ENCODE assay signal across 1 fruit fly cellular context in the genomic region with DNA sequence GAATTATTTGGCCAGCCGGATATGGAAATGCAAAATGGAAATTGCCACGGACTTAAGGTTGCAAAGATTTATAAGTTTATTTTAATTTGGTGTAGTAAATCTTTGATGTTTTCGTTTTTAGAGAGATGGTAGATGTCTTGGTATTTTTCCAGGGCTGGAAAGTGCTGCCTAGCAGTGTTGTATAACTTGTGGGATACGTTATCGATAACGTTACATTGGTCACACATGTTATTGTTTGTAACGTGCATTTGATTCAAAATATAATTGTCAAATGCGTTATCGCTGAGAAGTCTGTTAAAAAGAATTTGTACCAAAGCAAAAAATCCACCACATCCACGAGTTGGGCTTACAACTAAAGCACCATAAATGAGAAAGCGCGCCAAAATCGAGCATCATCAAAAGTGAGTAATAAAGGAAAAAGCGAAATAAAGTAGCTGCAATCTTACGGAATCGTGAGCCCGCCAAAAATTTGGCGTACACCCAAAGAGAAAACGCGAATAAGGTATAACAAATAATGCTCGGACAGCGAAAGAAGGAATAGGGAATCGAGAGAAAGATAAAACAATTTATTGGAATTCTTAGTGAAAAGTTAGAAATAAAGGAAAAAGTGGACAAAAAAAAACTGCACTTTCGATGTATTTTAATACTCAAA.
TF ChIP-seq lines count a peak whose summit lies in the region.

PIG-T (minus strand) TSS at position 140 of the 652 bp plus-strand sequence.

TF ChIP-seq in whole organism, embryonic, 481 proteins besides CTCF, POLR2A, EP300 and RAD21 (continued from another document and continues in another):
- TF ChIP-seq lov (optimal IDR thresholded peaks at IDR 0.05; lab: Kevin White, UChicago), result no peak
- TF ChIP-seq lov (GFP tag; IDR thresholded peaks at IDR 0.05; lab: Robert Waterston, UW), result no peak
- TF ChIP-seq CG13296 (GFP tag; optimal IDR thresholded peaks at IDR 0.05; lab: Kevin White, UChicago), result no peak
- no peak for TF ChIP-seq pho (GFP tag; optimal IDR thresholded peaks at IDR 0.05; lab: Kevin White, UChicago)
- no peak for TF ChIP-seq CG11247 (GFP tag; IDR thresholded peaks at IDR 0.05; lab: Robert Waterston, UW)
- no peak for TF ChIP-seq Taf1 (GFP tag; IDR thresholded peaks at IDR 0.05; lab: Robert Waterston, UW)
- TF ChIP-seq eyg (GFP tag; optimal IDR thresholded peaks at IDR 0.05; lab: Kevin White, UChicago), result no peak
- no peak for TF ChIP-seq pan (optimal IDR thresholded peaks at IDR 0.05; lab: Kevin White, UChicago)
- no peak for TF ChIP-seq pan (GFP tag; optimal IDR thresholded peaks at IDR 0.05 in 1 of 2, IDR thresholded peaks at IDR 0.05 in 1 of 2)
- TF ChIP-seq her (GFP tag; optimal IDR thresholded peaks at IDR 0.05; lab: Kevin White, UChicago), result peak; percentile 22
- peak; percentile 51 for TF ChIP-seq MBD-R2 (GFP tag; IDR thresholded peaks at IDR 0.05; lab: Robert Waterston, UW)
- TF ChIP-seq NfI (GFP tag; optimal IDR thresholded peaks at IDR 0.05; lab: Kevin White, UChicago), result no peak
- no peak for TF ChIP-seq Awh (GFP tag; IDR thresholded peaks at IDR 0.05; lab: Robert Waterston, UW)
- no peak for TF ChIP-seq CG3838 (GFP tag; optimal IDR thresholded peaks at IDR 0.05; lab: Kevin White, UChicago)
- TF ChIP-seq CG11398 (GFP tag; optimal IDR thresholded peaks at IDR 0.05; lab: Kevin White, UChicago), result no peak
- TF ChIP-seq vfl (GFP tag; optimal IDR thresholded peaks at IDR 0.05; lab: Kevin White, UChicago), result peak; percentile 36
- no peak for TF ChIP-seq chif (GFP tag; optimal IDR thresholded peaks at IDR 0.05; lab: Kevin White, UChicago)
- no peak for TF ChIP-seq NK7.1 (GFP tag; optimal IDR thresholded peaks at IDR 0.05; lab: Kevin White, UChicago)
- TF ChIP-seq CG32772 (GFP tag; IDR thresholded peaks at IDR 0.05; lab: Robert Waterston, UW), result no peak
- TF ChIP-seq Med (GFP tag; lab: Kevin White, UChicago), result peak; percentile 77
- no peak for TF ChIP-seq sna (GFP tag; IDR thresholded peaks at IDR 0.05; lab: Robert Waterston, UW; ENCODE audit: partially characterized antibody)
- TF ChIP-seq knrl (GFP tag; IDR thresholded peaks at IDR 0.05; lab: Robert Waterston, UW; ENCODE audit: partially characterized antibody), result no peak
- no peak for TF ChIP-seq CG16813 (GFP tag; IDR thresholded peaks at IDR 0.05; lab: Robert Waterston, UW; ENCODE audit: partially characterized antibody)
- no peak for TF ChIP-seq Hr78 (GFP tag; optimal IDR thresholded peaks at IDR 0.05; lab: Kevin White, UChicago)
- peak; percentile 50; the same call in 1 of the 3 replicates for TF ChIP-seq Opbp (GFP tag; IDR thresholded peaks at IDR 0.05; lab: Robert Waterston, UW; ENCODE audit: partially characterized antibody)
- TF ChIP-seq sr (GFP tag; IDR thresholded peaks at IDR 0.05; lab: Robert Waterston, UW), result no peak
- TF ChIP-seq CG4404 (GFP tag; IDR thresholded peaks at IDR 0.05; lab: Robert Waterston, UW), result no peak
- TF ChIP-seq CG3163 (GFP tag; optimal IDR thresholded peaks at IDR 0.05; lab: Kevin White, UChicago), result no peak
- TF ChIP-seq ato (GFP tag; IDR thresholded peaks at IDR 0.05; lab: Robert Waterston, UW; ENCODE audit: partially characterized antibody), result no peak
- TF ChIP-seq D (optimal IDR thresholded peaks at IDR 0.05; lab: Kevin White, UChicago), result no peak
- no peak for TF ChIP-seq D (GFP tag; optimal IDR thresholded peaks at IDR 0.05; lab: Kevin White, UChicago)
- TF ChIP-seq wdn (GFP tag; IDR thresholded peaks at IDR 0.05; lab: Robert Waterston, UW), result no peak
- TF ChIP-seq CG14050 (GFP tag; IDR thresholded peaks at IDR 0.05; lab: Robert Waterston, UW), result no peak
- no peak for TF ChIP-seq Drgx (GFP tag; IDR thresholded peaks at IDR 0.05; lab: Robert Waterston, UW)
- no peak for TF ChIP-seq gt (GFP tag; IDR thresholded peaks at IDR 0.05; lab: Robert Waterston, UW)
- no peak for TF ChIP-seq CG12104 (GFP tag; optimal IDR thresholded peaks at IDR 0.05; lab: Kevin White, UChicago)
- no peak for TF ChIP-seq CG1792 (GFP tag; optimal IDR thresholded peaks at IDR 0.05; lab: Kevin White, UChicago)
- TF ChIP-seq bowl (GFP tag; IDR thresholded peaks at IDR 0.05; lab: Robert Waterston, UW), result no peak
- TF ChIP-seq emc (GFP tag; optimal IDR thresholded peaks at IDR 0.05; lab: Kevin White, UChicago), result no peak
- no peak for TF ChIP-seq CG6683 (GFP tag; optimal IDR thresholded peaks at IDR 0.05; lab: Kevin White, UChicago)
- peak; percentile 67 for TF ChIP-seq CG1603 (tag; optimal IDR thresholded peaks at IDR 0.05; lab: Kevin White, UChicago)
- TF ChIP-seq Bteb2 (GFP tag; optimal IDR thresholded peaks at IDR 0.05; lab: Kevin White, UChicago), result no peak
- no peak for TF ChIP-seq Mad (GFP tag; optimal IDR thresholded peaks at IDR 0.05; lab: Kevin White, UChicago)
- no peak for TF ChIP-seq ranshi (GFP tag; IDR thresholded peaks at IDR 0.05; lab: Robert Waterston, UW)
- TF ChIP-seq dpn (GFP tag; optimal IDR thresholded peaks at IDR 0.05; lab: Kevin White, UChicago), result peak in 1 of 2 experiments; percentile 30
- TF ChIP-seq CG3995 (GFP tag; optimal IDR thresholded peaks at IDR 0.05; lab: Kevin White, UChicago), result no peak
- no peak for TF ChIP-seq dimm (GFP tag; IDR thresholded peaks at IDR 0.05; lab: Robert Waterston, UW)
- no peak for TF ChIP-seq CG10321 (GFP tag; IDR thresholded peaks at IDR 0.05; lab: Robert Waterston, UW)
- TF ChIP-seq CG10209 (GFP tag; optimal IDR thresholded peaks at IDR 0.05; lab: Kevin White, UChicago), result no peak
- TF ChIP-seq Atf3 (GFP tag; optimal IDR thresholded peaks at IDR 0.05; lab: Kevin White, UChicago), result no peak
- TF ChIP-seq CG9797 (GFP tag; optimal IDR thresholded peaks at IDR 0.05; lab: Kevin White, UChicago), result peak; percentile 19
- TF ChIP-seq phol (tag; optimal IDR thresholded peaks at IDR 0.05; lab: Kevin White, UChicago), result peak; percentile 23
- no peak for TF ChIP-seq pita (GFP tag; optimal IDR thresholded peaks at IDR 0.05; lab: Kevin White, UChicago)
- TF ChIP-seq CG9932 (GFP tag; IDR thresholded peaks at IDR 0.05; lab: Robert Waterston, UW), result no peak
- TF ChIP-seq onecut (GFP tag; IDR thresholded peaks at IDR 0.05; lab: Robert Waterston, UW), result no peak
- no peak for TF ChIP-seq CG2875 (GFP tag; optimal IDR thresholded peaks at IDR 0.05; lab: Kevin White, UChicago)
- TF ChIP-seq fd3F (GFP tag; optimal IDR thresholded peaks at IDR 0.05; lab: Kevin White, UChicago), result no peak
- TF ChIP-seq ci (GFP tag; IDR thresholded peaks at IDR 0.05; lab: Robert Waterston, UW), result no peak
- TF ChIP-seq CG3847 (GFP tag; IDR thresholded peaks at IDR 0.05; lab: Robert Waterston, UW), result peak; percentile 38; the same call in 1 of the 2 replicates
- no peak for TF ChIP-seq CG17328 (GFP tag; IDR thresholded peaks at IDR 0.05; lab: Robert Waterston, UW)
- TF ChIP-seq tio (GFP tag; optimal IDR thresholded peaks at IDR 0.05; lab: Kevin White, UChicago), result no peak
- no peak for TF ChIP-seq CG9437 (GFP tag; optimal IDR thresholded peaks at IDR 0.05; lab: Kevin White, UChicago)
- no peak for TF ChIP-seq TFAM (GFP tag; optimal IDR thresholded peaks at IDR 0.05; lab: Kevin White, UChicago)
- TF ChIP-seq CG16863 (GFP tag; optimal IDR thresholded peaks at IDR 0.05; lab: Kevin White, UChicago), result no peak
- TF ChIP-seq Dip3 (GFP tag; optimal IDR thresholded peaks at IDR 0.05; lab: Kevin White, UChicago), result no peak
- TF ChIP-seq CG13775 (GFP tag; optimal IDR thresholded peaks at IDR 0.05; lab: Kevin White, UChicago), result no peak
- TF ChIP-seq CG4730 (GFP tag; IDR thresholded peaks at IDR 0.05; lab: Robert Waterston, UW), result no peak
- TF ChIP-seq ind (GFP tag; optimal IDR thresholded peaks at IDR 0.05; lab: Kevin White, UChicago), result peak; percentile 8
- TF ChIP-seq CG7357 (GFP tag; IDR thresholded peaks at IDR 0.05; lab: Robert Waterston, UW), result no peak
- TF ChIP-seq CG17802 (tag; optimal IDR thresholded peaks at IDR 0.05; lab: Kevin White, UChicago), result no peak
- no peak for TF ChIP-seq caup (GFP tag; optimal IDR thresholded peaks at IDR 0.05; lab: Kevin White, UChicago; ENCODE audit: severe bottlenecking)
- TF ChIP-seq bab2 (GFP tag; optimal IDR thresholded peaks at IDR 0.05; lab: Kevin White, UChicago), result no peak
- peak; percentile 9 for TF ChIP-seq CG14710 (tag; optimal IDR thresholded peaks at IDR 0.05; lab: Kevin White, UChicago)
- TF ChIP-seq CG16779 (GFP tag; IDR thresholded peaks at IDR 0.05; lab: Robert Waterston, UW), result no peak
- TF ChIP-seq Hsf (GFP tag; optimal IDR thresholded peaks at IDR 0.05; lab: Kevin White, UChicago), result no peak
- TF ChIP-seq fu2 (GFP tag; optimal IDR thresholded peaks at IDR 0.05; lab: Kevin White, UChicago), result no peak
- TF ChIP-seq zfh2 (GFP tag; optimal IDR thresholded peaks at IDR 0.05; lab: Kevin White, UChicago), result no peak
- peak; percentile 80 for TF ChIP-seq E2f2 (GFP tag; IDR thresholded peaks at IDR 0.05; lab: Robert Waterston, UW)
- no peak for TF ChIP-seq jumu (GFP tag; optimal IDR thresholded peaks at IDR 0.05; lab: Kevin White, UChicago)
- no peak for TF ChIP-seq CG9609 (GFP tag; optimal IDR thresholded peaks at IDR 0.05; lab: Kevin White, UChicago)
- TF ChIP-seq CG31365 (tag; optimal IDR thresholded peaks at IDR 0.05; lab: Kevin White, UChicago), result no peak
- TF ChIP-seq CG2678 (tag; optimal IDR thresholded peaks at IDR 0.05; lab: Kevin White, UChicago), result no peak
- TF ChIP-seq CG9727 (GFP tag; optimal IDR thresholded peaks at IDR 0.05; lab: Kevin White, UChicago), result no peak
- TF ChIP-seq Lhr (GFP tag; optimal IDR thresholded peaks at IDR 0.05; lab: Kevin White, UChicago), result no peak
- no peak for TF ChIP-seq Sin3A (optimal IDR thresholded peaks at IDR 0.05; lab: Kevin White, UChicago)
- no peak for TF ChIP-seq CG17568 (GFP tag; optimal IDR thresholded peaks at IDR 0.05; lab: Kevin White, UChicago)
- peak; percentile 14 for TF ChIP-seq CG12659 (GFP tag; optimal IDR thresholded peaks at IDR 0.05; lab: Kevin White, UChicago)
- TF ChIP-seq sim (GFP tag; IDR thresholded peaks at IDR 0.05; lab: Robert Waterston, UW), result no peak
- no peak for TF ChIP-seq Bdp1 (GFP tag; optimal IDR thresholded peaks at IDR 0.05; lab: Kevin White, UChicago)
- TF ChIP-seq Rfx (GFP tag; IDR thresholded peaks at IDR 0.05; lab: Robert Waterston, UW), result peak; percentile 17; the same call in 1 of the 2 replicates
- TF ChIP-seq CG18262 (tag; optimal IDR thresholded peaks at IDR 0.05; lab: Kevin White, UChicago), result no peak
- peak; percentile 62 for TF ChIP-seq twi (tag; optimal IDR thresholded peaks at IDR 0.05; lab: Kevin White, UChicago)
- TF ChIP-seq slp2 (GFP tag; optimal IDR thresholded peaks at IDR 0.05; lab: Kevin White, UChicago), result no peak
- peak; percentile 37 for TF ChIP-seq trem (tag; optimal IDR thresholded peaks at IDR 0.05; lab: Kevin White, UChicago)
- no peak for TF ChIP-seq Oli (tag; optimal IDR thresholded peaks at IDR 0.05; lab: Kevin White, UChicago)
- TF ChIP-seq CG7963 (GFP tag; IDR thresholded peaks at IDR 0.05; lab: Robert Waterston, UW; ENCODE audit: partially characterized antibody), result no peak
- TF ChIP-seq CG32532 (GFP tag; IDR thresholded peaks at IDR 0.05; lab: Robert Waterston, UW), result no peak
- TF ChIP-seq zen (tag; optimal IDR thresholded peaks at IDR 0.05; lab: Kevin White, UChicago), result no peak
- TF ChIP-seq CG15601 (tag; optimal IDR thresholded peaks at IDR 0.05; lab: Kevin White, UChicago), result no peak
- TF ChIP-seq CG2202 (tag; optimal IDR thresholded peaks at IDR 0.05; lab: Kevin White, UChicago), result no peak
- no peak for TF ChIP-seq ken (GFP tag; IDR thresholded peaks at IDR 0.05; lab: Robert Waterston, UW)
- TF ChIP-seq Myb (GFP tag; optimal IDR thresholded peaks at IDR 0.05; lab: Kevin White, UChicago), result peak; percentile 96
- no peak for TF ChIP-seq CG42726 (GFP tag; IDR thresholded peaks at IDR 0.05; lab: Robert Waterston, UW; ENCODE audit: partially characterized antibody)
- TF ChIP-seq Chrac-16 (GFP tag; optimal IDR thresholded peaks at IDR 0.05; lab: Kevin White, UChicago), result no peak
- no peak for TF ChIP-seq CG13894 (tag; optimal IDR thresholded peaks at IDR 0.05; lab: Kevin White, UChicago)
- TF ChIP-seq sug (tag; optimal IDR thresholded peaks at IDR 0.05; lab: Kevin White, UChicago), result no peak
- no peak for TF ChIP-seq cwo (GFP tag; optimal IDR thresholded peaks at IDR 0.05; lab: Kevin White, UChicago)
- TF ChIP-seq maf-S (GFP tag; optimal IDR thresholded peaks at IDR 0.05; lab: Kevin White, UChicago), result no peak
- peak; percentile 81 for TF ChIP-seq CG2116 (GFP tag; optimal IDR thresholded peaks at IDR 0.05; lab: Kevin White, UChicago)
- no peak for TF ChIP-seq CG43689 (GFP tag; IDR thresholded peaks at IDR 0.05; lab: Robert Waterston, UW)
- no peak for TF ChIP-seq E2f1 (GFP tag; IDR thresholded peaks at IDR 0.05; lab: Robert Waterston, UW)
- TF ChIP-seq CG33213 (GFP tag; optimal IDR thresholded peaks at IDR 0.05; lab: Kevin White, UChicago), result peak; percentile 16
- TF ChIP-seq Kr (GFP tag; optimal IDR thresholded peaks at IDR 0.05; lab: Kevin White, UChicago), result no peak
- no peak for TF ChIP-seq fru (optimal IDR thresholded peaks at IDR 0.05; lab: Kevin White, UChicago)
- TF ChIP-seq CG12769 (tag; optimal IDR thresholded peaks at IDR 0.05; lab: Kevin White, UChicago), result no peak
- TF ChIP-seq Ravus (GFP tag; IDR thresholded peaks at IDR 0.05; lab: Robert Waterston, UW), result no peak
- TF ChIP-seq chm (GFP tag; IDR thresholded peaks at IDR 0.05; lab: Robert Waterston, UW), result no peak
- no peak for TF ChIP-seq D19A (tag; optimal IDR thresholded peaks at IDR 0.05; lab: Kevin White, UChicago)
- no peak for TF ChIP-seq CG1233 (GFP tag; optimal IDR thresholded peaks at IDR 0.05; lab: Kevin White, UChicago)
- no peak for TF ChIP-seq Oaz (GFP tag; IDR thresholded peaks at IDR 0.05; lab: Robert Waterston, UW)
- TF ChIP-seq HmgZ (tag; optimal IDR thresholded peaks at IDR 0.05; lab: Kevin White, UChicago), result no peak
- no peak for TF ChIP-seq CG34422 (GFP tag; IDR thresholded peaks at IDR 0.05; lab: Robert Waterston, UW)
- TF ChIP-seq Dad (GFP tag; optimal IDR thresholded peaks at IDR 0.05; lab: Kevin White, UChicago), result no peak
- TF ChIP-seq tna (GFP tag; IDR thresholded peaks at IDR 0.05; lab: Robert Waterston, UW; ENCODE audit: partially characterized antibody), result no peak
- no peak for TF ChIP-seq CoRest (tag; optimal IDR thresholded peaks at IDR 0.05; lab: Kevin White, UChicago)
- TF ChIP-seq CG14014 (GFP tag; IDR thresholded peaks at IDR 0.05; lab: Robert Waterston, UW), result no peak
- TF ChIP-seq Mrtf (GFP tag; IDR thresholded peaks at IDR 0.05; lab: Robert Waterston, UW), result no peak
- TF ChIP-seq CG10979 (tag; optimal IDR thresholded peaks at IDR 0.05; lab: Kevin White, UChicago), result no peak
- TF ChIP-seq ATbp (GFP tag; optimal IDR thresholded peaks at IDR 0.05; lab: Kevin White, UChicago), result no peak
- TF ChIP-seq jigr1 (GFP tag; IDR thresholded peaks at IDR 0.05; lab: Robert Waterston, UW), result no peak
- TF ChIP-seq CG10431 (GFP tag; optimal IDR thresholded peaks at IDR 0.05; lab: Kevin White, UChicago), result no peak
